Worm (Caenorhabditis elegans): Measurements from ENCODE around the gene sds-22.

ce11 chrII:7825107-7825506 lies 33.1 kb upstream of the sds-22 start, which contains the start of gene srw-62:
- no peak for TF ChIP-seq lin-13 (GFP tag; optimal IDR thresholded peaks at IDR 0.05)
- TF ChIP-seq unc-62 (GFP tag; optimal IDR thresholded peaks at IDR 0.05), result no peak
- TF ChIP-seq unc-39 (tag; optimal IDR thresholded peaks at IDR 0.05), result no peak
- no peak for TF ChIP-seq egl-27 (tag; optimal IDR thresholded peaks at IDR 0.05)
- TF ChIP-seq mab-5 (tag; optimal IDR thresholded peaks at IDR 0.05), result no peak
- TF ChIP-seq zag-1 (tag; optimal IDR thresholded peaks at IDR 0.05), result no peak
- TF ChIP-seq ceh-16 (tag; optimal IDR thresholded peaks at IDR 0.05), result no peak
- TF ChIP-seq nhr-12 (tag; optimal IDR thresholded peaks at IDR 0.05), result no peak
- no peak for TF ChIP-seq nhr-11 (tag; optimal IDR thresholded peaks at IDR 0.05)
- TF ChIP-seq nhr-6 (tag; optimal IDR thresholded peaks at IDR 0.05), result no peak
- no peak for TF ChIP-seq elt-3 (tag; optimal IDR thresholded peaks at IDR 0.05)
- TF ChIP-seq ama-1 (optimal IDR thresholded peaks at IDR 0.05), result no peak

All from whole organism, L2 larva.